Worm (Caenorhabditis elegans) whole organism, L1 larva: ENCODE results near the gene F49F1.2.

Source experiments
- C16A3.4 ChIP-seq: fragments of 150-350 bp; optimal IDR thresholded peaks from 2 replicates; lab custom pipeline; 2014; ENCODE audit warnings: missing biosample characterization, missing genetic modification characterization
- C34B4.2 ChIP-seq: sonication (generic microtip); optimal IDR thresholded peaks from 2 replicates; lab custom pipeline; 2017; ENCODE audit warnings: mild to moderate bottlenecking, missing genetic modification characterization, missing compliant biosample characterization
- F16B12.6 ChIP-seq: fragments of 150-350 bp; optimal IDR thresholded peaks from 2 replicates; lab custom pipeline; 2014; ENCODE audit warnings: missing biosample characterization, missing genetic modification characterization
- aha-1 ChIP-seq: fragments of 150-350 bp; optimal IDR thresholded peaks from 2 replicates; lab custom pipeline; 2014; ENCODE audit warnings: missing biosample characterization, missing genetic modification characterization
- ama-1 ChIP-seq: fragments of 150-350 bp; optimal IDR thresholded peaks from 2 replicates; lab custom pipeline; 2014
- ceh-63 ChIP-seq: fragments of 200-800 bp; sonication (Bioruptor generic); optimal IDR thresholded peaks from 2 replicates; lab custom pipeline; 2018; ENCODE audit warnings: mild to moderate bottlenecking, missing genetic modification characterization, missing compliant biosample characterization
- ceh-8 ChIP-seq: fragments of 200-800 bp; sonication (Bioruptor generic); optimal IDR thresholded peaks from 2 replicates; lab custom pipeline; 2018; ENCODE audit warnings: mild to moderate bottlenecking, missing genetic modification characterization, moderate library complexity, missing compliant biosample characterization
- ceh-90 ChIP-seq: sonication (generic microtip); optimal IDR thresholded peaks from 2 replicates; lab custom pipeline; 2016; ENCODE audit warnings: missing genetic modification characterization, missing compliant biosample characterization
- dsc-1 ChIP-seq: sonication (generic microtip); optimal IDR thresholded peaks from 2 replicates; lab custom pipeline; 2016; ENCODE audit warnings: mild to moderate bottlenecking, missing genetic modification characterization, missing compliant biosample characterization
- efl-1 ChIP-seq, 4 experiments: fragments of 150-350 bp; optimal IDR thresholded peaks in 3 of 4; peaks in 1 of 4; 1 replicate in 1 of 4; 2 replicates in 3 of 4; lab custom pipeline; 2014; ENCODE audit warnings: missing biosample characterization in 2 of 4, missing genetic modification characterization in 2 of 4, missing genetic modification reagents in 2 of 4
- efl-3 ChIP-seq: fragments of 200-800 bp; sonication (Bioruptor generic); optimal IDR thresholded peaks from 2 replicates; lab custom pipeline; 2018; ENCODE audit warnings: mild to moderate bottlenecking, missing genetic modification characterization, missing compliant biosample characterization
- egl-13 ChIP-seq: sonication (generic microtip); optimal IDR thresholded peaks from 2 replicates; lab custom pipeline; 2016; ENCODE audit warnings: missing genotype, missing genetic modification reagents, missing genetic modification characterization, missing compliant biosample characterization
- egl-27 ChIP-seq, 2 experiments: fragments of 150-350 bp in 1 of 2; sonication (generic microtip); optimal IDR thresholded peaks; 3 replicates each; lab custom pipeline; 2017 to 2018; ENCODE audit warnings: missing biosample characterization in 2 of 2, missing genetic modification characterization in 2 of 2, missing genetic modification reagents in 2 of 2
- ets-5 ChIP-seq: fragments of 200-800 bp; sonication (Bioruptor generic); IDR thresholded peaks from 2 replicates; pipeline ENCODE4 v1.3.6; 2022; ENCODE audit warnings: missing genetic modification characterization, missing compliant biosample characterization
- fkh-4 ChIP-seq: sonication (generic microtip); optimal IDR thresholded peaks from 2 replicates; lab custom pipeline; 2016; ENCODE audit warnings: missing compliant biosample characterization, missing genetic modification characterization, borderline replicate concordance
- fos-1 ChIP-seq: fragments of 150-350 bp; optimal IDR thresholded peaks from 2 replicates; lab custom pipeline; 2014; ENCODE audit warnings: missing biosample characterization, missing genetic modification characterization
- grh-1 ChIP-seq: fragments of 200-800 bp; sonication (Bioruptor generic); IDR thresholded peaks from 2 replicates; pipeline ENCODE4 v1.3.6; 2022; ENCODE audit warnings: missing genetic modification reagents, missing genetic modification characterization, missing compliant biosample characterization
- jun-1 ChIP-seq: fragments of 150-350 bp; optimal IDR thresholded peaks from 2 replicates; lab custom pipeline; 2014; ENCODE audit warnings: missing biosample characterization, missing genetic modification reagents, missing genetic modification characterization
- lin-14 ChIP-seq: fragments of 200-800 bp; sonication (Bioruptor generic); optimal IDR thresholded peaks from 2 replicates; lab custom pipeline; 2018; ENCODE audit warnings: mild to moderate bottlenecking, missing genetic modification characterization, moderate library complexity, missing compliant biosample characterization
- lin-35 ChIP-seq, 2 experiments: fragments of 150-350 bp; optimal IDR thresholded peaks; 2 replicates each; lab custom pipeline; 2014; ENCODE audit warnings: missing biosample characterization in 2 of 2, missing genetic modification characterization in 2 of 2, missing genetic modification reagents in 2 of 2
- lin-39 ChIP-seq: fragments of 150-350 bp; optimal IDR thresholded peaks from 2 replicates; lab custom pipeline; 2014; ENCODE audit warnings: missing biosample characterization, missing genetic modification reagents, missing genetic modification characterization
- mab-9 ChIP-seq: fragments of 200-800 bp; sonication (Bioruptor generic); IDR thresholded peaks from 2 replicates; pipeline ENCODE4 v1.3.6; 2022; ENCODE audit warnings: missing genetic modification reagents, missing genetic modification characterization, missing compliant biosample characterization
- mep-1 ChIP-seq: fragments of 150-350 bp; optimal IDR thresholded peaks from 2 replicates; lab custom pipeline; 2014; ENCODE audit warnings: missing biosample characterization, missing genetic modification characterization
- nhr-11 ChIP-seq: fragments of 150-350 bp; optimal IDR thresholded peaks from 2 replicates; lab custom pipeline; 2014; ENCODE audit warnings: missing biosample characterization, missing genetic modification characterization
- nhr-12 ChIP-seq: sonication (generic microtip); optimal IDR thresholded peaks from 2 replicates; lab custom pipeline; 2017; ENCODE audit warnings: missing biosample characterization, missing genetic modification characterization
- nhr-20 ChIP-seq: sonication (generic microtip); optimal IDR thresholded peaks from 2 replicates; lab custom pipeline; 2016; ENCODE audit warnings: mild to moderate bottlenecking, missing genetic modification characterization, missing compliant biosample characterization
- nhr-237 ChIP-seq: fragments of 150-350 bp; optimal IDR thresholded peaks from 2 replicates; lab custom pipeline; 2014; ENCODE audit warnings: missing biosample characterization, missing genetic modification characterization
- nhr-47 ChIP-seq: sonication (generic microtip); optimal IDR thresholded peaks from 2 replicates; lab custom pipeline; 2016; ENCODE audit warnings: mild to moderate bottlenecking, missing genetic modification characterization, moderate library complexity, missing compliant biosample characterization
- nhr-71 ChIP-seq: sonication (generic microtip); optimal IDR thresholded peaks from 2 replicates; lab custom pipeline; 2016; ENCODE audit warnings: mild to moderate bottlenecking, missing genetic modification characterization, moderate library complexity, missing compliant biosample characterization
- nhr-84 ChIP-seq: sonication (generic microtip); optimal IDR thresholded peaks from 2 replicates; lab custom pipeline; 2017; ENCODE audit warnings: missing biosample characterization, missing genetic modification characterization
- nhr-85 ChIP-seq: sonication (generic microtip); peaks from one replicate; lab custom pipeline; 2016; ENCODE audit warnings: missing genetic modification characterization, inconsistent platforms, missing compliant biosample characterization
- pag-3 ChIP-seq: sonication (generic microtip); optimal IDR thresholded peaks from 2 replicates; lab custom pipeline; 2017; ENCODE audit warnings: missing genetic modification characterization, mild to moderate bottlenecking, missing compliant biosample characterization, antibody characterized with exemption, borderline replicate concordance; ENCODE audit not compliant: insufficient read depth
- rnt-1 ChIP-seq: sonication (generic microtip); optimal IDR thresholded peaks from 2 replicates; lab custom pipeline; 2016; ENCODE audit warnings: mild to moderate bottlenecking, missing genetic modification characterization, moderate library complexity, missing compliant biosample characterization
- snpc-4 ChIP-seq: fragments of 150-350 bp; optimal IDR thresholded peaks from 2 replicates; lab custom pipeline; 2014; ENCODE audit warnings: missing biosample characterization, missing genetic modification characterization
- snu-23 ChIP-seq: sonication (generic microtip); optimal IDR thresholded peaks from 2 replicates; lab custom pipeline; 2016; ENCODE audit warnings: missing genetic modification characterization, missing compliant biosample characterization
- sox-4 ChIP-seq: sonication (generic microtip); optimal IDR thresholded peaks from 2 replicates; lab custom pipeline; 2016; ENCODE audit warnings: missing genetic modification characterization, missing compliant biosample characterization
- swsn-7 ChIP-seq: sonication (generic microtip); optimal IDR thresholded peaks from 2 replicates; lab custom pipeline; 2016; ENCODE audit warnings: missing genetic modification characterization, missing compliant biosample characterization
- tbx-2 ChIP-seq: sonication (generic microtip); optimal IDR thresholded peaks from 2 replicates; lab custom pipeline; 2016; ENCODE audit warnings: missing genetic modification characterization, missing compliant biosample characterization
- unc-30 ChIP-seq: sonication (generic microtip); optimal IDR thresholded peaks from 2 replicates; lab custom pipeline; 2017; ENCODE audit warnings: missing biosample characterization, missing genetic modification characterization
- unc-62 ChIP-seq: fragments of 150-350 bp; optimal IDR thresholded peaks from 2 replicates; lab custom pipeline; 2014; ENCODE audit warnings: missing biosample characterization, missing genetic modification reagents, missing genetic modification characterization
- unc-86 ChIP-seq: sonication (generic microtip); optimal IDR thresholded peaks from 2 replicates; lab custom pipeline; 2016; ENCODE audit warnings: missing genetic modification characterization, missing compliant biosample characterization
- unc-98 ChIP-seq: fragments of 200-800 bp; sonication (Bioruptor generic); IDR thresholded peaks from 2 replicates; pipeline ENCODE4 v1.3.6; 2022; ENCODE audit warnings: missing genetic modification characterization, missing compliant biosample characterization
- vab-15 ChIP-seq: sonication (generic microtip); optimal IDR thresholded peaks from 2 replicates; lab custom pipeline; 2017; ENCODE audit warnings: missing genotype, mild to moderate bottlenecking, missing genetic modification characterization, missing compliant biosample characterization
- zip-4 ChIP-seq: fragments of 200-800 bp; sonication (Bioruptor generic); optimal IDR thresholded peaks from 2 replicates; lab custom pipeline; 2018; ENCODE audit warnings: mild to moderate bottlenecking, missing genetic modification characterization, moderate library complexity, missing compliant biosample characterization

F49F1.2 gene

DNA sequence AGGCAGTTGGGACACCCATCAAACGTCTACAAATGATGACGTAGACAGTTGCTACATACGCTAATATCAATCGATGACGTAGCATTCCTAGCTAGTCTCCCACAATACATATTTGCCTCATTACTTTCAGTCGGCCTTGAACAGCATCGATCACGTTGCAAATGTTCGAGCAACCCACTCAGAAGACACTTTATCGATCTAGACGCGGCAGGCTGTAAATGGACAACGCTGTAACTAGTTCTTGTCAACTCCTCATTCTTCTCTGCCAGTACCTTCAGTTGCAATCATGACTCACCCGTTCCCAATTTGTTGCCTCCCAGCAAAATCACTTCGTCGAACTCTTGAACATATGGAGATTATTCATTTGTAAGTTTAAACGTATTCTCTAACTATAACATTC, 43.7 kb upstream of the F49F1.2 start, which contains the start of gene pqn-75:
Gene pqn-75, plus strand, starts transcription at position 301 of the 400 bp plus-strand sequence.
- no peak for TF ChIP-seq zip-4 (GFP tag; lab: Kevin White, UChicago)
- no peak for TF ChIP-seq unc-30 (tag; lab: Kevin White, UChicago)
- no peak for TF ChIP-seq lin-39
- no peak for TF ChIP-seq F16B12.6 (tag; lab: Kevin White, UChicago)
- no peak for TF ChIP-seq grh-1 (GFP tag; lab: Robert Waterston, UW)
- TF ChIP-seq nhr-47 (tag; lab: Kevin White, UChicago) = no peak
- TF ChIP-seq lin-14 (GFP tag; lab: Kevin White, UChicago) = no peak
- no peak for TF ChIP-seq sox-4 (tag; lab: Kevin White, UChicago)
- no peak for TF ChIP-seq nhr-11 (tag; lab: Kevin White, UChicago)
- no peak for TF ChIP-seq egl-13 (tag; lab: Kevin White, UChicago)
- no peak for TF ChIP-seq jun-1 (tag; lab: Kevin White, UChicago)
- TF ChIP-seq mep-1 (tag; lab: Kevin White, UChicago) = no peak
- no peak for TF ChIP-seq mab-9 (GFP tag; lab: Robert Waterston, UW)
- no peak for TF ChIP-seq pag-3 (tag; lab: Kevin White, UChicago)
- TF ChIP-seq unc-62 = no peak
- TF ChIP-seq ceh-90 (tag; lab: Kevin White, UChicago) = no peak
- no peak for TF ChIP-seq vab-15 (tag; lab: Kevin White, UChicago)
- TF ChIP-seq ama-1 (lab: Kevin White, UChicago) = no peak

DNA sequence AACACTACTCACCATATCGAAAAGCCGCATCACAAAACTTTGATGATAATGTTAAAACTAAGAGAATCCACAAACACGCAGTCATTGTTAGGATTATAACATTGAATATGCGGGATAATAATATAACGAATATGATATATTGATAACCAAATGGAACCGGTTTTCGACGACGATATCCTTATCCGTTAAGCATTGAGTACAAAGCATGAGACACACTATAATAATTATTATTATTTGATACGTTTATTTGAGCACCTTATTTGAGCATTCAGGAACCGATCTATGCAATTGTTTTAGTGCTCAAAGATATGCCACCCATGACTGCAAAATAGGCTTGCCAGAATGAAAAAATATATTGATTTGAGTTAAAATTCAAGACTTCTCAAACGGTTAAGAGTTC, 41.1 kb upstream of the F49F1.2 start, which contains the start of gene W03D2.9:
Gene W03D2.9, minus strand, starts transcription at position 101 of the 400 bp plus-strand sequence.
- TF ChIP-seq ama-1 (lab: Kevin White, UChicago) (no peak), nhr-237 (tag; lab: Kevin White, UChicago) (no peak), fkh-4 (tag; lab: Kevin White, UChicago) (no peak), tbx-2 (tag; lab: Kevin White, UChicago) (no peak), egl-27 (tag; optimal IDR thresholded peaks at IDR 0.05; lab: Kevin White, UChicago) (no peak), nhr-71 (tag; lab: Kevin White, UChicago) (no peak), lin-35 (GFP tag; optimal IDR thresholded peaks at IDR 0.05; lab: Kevin White, UChicago) (no peak), pag-3 (tag; lab: Kevin White, UChicago) (no peak)

DNA sequence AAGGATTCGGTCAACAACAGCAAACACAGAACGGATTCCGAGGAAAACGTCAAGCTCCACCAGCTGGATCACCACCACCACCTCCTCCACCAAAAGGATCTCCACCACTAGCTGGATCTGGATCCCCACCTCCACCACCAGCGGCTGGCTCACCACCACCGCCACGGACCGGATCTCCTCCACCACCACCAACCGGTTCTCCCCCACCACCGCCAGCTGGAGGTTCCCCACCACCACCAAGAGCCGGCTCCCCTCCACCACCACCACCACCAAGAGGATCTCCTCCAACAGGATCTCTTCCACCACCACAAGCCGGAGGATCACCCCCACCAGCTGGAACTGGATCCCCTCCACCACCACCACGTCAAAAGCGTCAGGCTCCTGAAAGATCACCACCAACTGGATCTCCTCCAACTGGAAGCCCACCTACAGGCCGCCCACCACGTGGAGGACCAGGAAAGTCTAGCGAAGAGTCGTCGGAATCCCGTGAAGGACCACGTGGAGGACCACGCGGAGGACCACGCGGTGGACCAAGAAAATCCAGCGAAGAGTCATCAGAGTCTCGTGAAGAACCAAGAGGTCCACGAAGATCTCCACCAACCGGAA, 39.0 kb upstream of the F49F1.2 start:
- TF ChIP-seq ets-5 (no peak), unc-86 (no peak), nhr-85 (tag; lab: Kevin White, UChicago) (no peak), efl-1 (optimal IDR thresholded peaks at IDR 0.05; lab: Kevin White, UChicago) (no peak), efl-1 (GFP tag; optimal IDR thresholded peaks at IDR 0.05 in 1 of 2; lab: Kevin White, UChicago) (peak in 1 of 2 experiments; percentile 15), ceh-8 (peak; percentile 44)
- TF ChIP-seq, all 84 proteins: peak for 2

DNA sequence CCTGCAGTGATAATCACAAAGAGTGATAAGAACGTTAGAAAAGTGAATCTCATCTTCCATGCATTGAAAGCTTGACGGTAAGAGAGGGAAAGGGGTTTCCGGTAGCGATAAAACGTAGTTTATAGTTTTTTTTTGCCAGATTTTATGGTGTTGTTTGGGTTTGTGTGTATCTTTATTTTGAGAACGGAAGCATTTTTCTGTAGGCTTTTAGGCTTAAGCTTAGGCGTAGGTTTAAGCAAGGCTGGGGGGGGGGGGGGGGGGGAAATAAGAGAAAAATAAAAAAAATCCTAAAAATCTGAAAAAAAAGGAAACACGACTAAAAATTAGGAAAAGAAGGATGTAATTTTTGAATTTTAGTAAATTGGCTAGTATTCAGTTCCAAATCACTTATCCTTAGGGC, 36.8 kb upstream of the F49F1.2 start, which contains the start of gene C35B1.8:
Gene C35B1.8, minus strand, starts transcription at position 101 of the 400 bp plus-strand sequence.
- no peak for TF ChIP-seq fkh-4 (tag; lab: Kevin White, UChicago)
- TF ChIP-seq nhr-20 (tag; lab: Kevin White, UChicago) = no peak
- no peak for TF ChIP-seq nhr-12 (tag; lab: Kevin White, UChicago)
- no peak for TF ChIP-seq ets-5
- no peak for TF ChIP-seq rnt-1 (tag; lab: Kevin White, UChicago)

DNA sequence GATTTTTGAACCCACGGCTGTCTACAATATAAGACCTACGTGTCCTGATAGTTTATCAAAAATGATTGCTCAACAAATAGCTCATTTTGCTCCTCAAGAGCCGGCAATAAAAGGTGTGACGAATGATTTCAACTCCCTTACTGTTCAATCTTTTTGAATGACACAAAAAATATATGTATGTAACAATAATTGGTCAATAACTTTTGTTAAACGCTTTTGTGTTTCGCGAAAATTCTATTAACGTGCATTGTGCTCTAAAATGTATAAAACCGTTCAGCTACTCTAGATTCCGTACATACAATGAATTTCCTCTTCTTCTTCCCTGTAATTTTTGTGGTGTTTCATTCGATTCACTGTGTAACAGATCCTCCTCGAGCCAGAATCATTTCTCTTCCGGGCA, 36.2 kb upstream of the F49F1.2 start, which contains the start of gene C35B1.4:
Gene C35B1.4, plus strand, starts transcription at position 301 of the 400 bp plus-strand sequence.
- no peak for TF ChIP-seq ceh-63 (GFP tag; lab: Kevin White, UChicago)
- TF ChIP-seq nhr-85 (tag; lab: Kevin White, UChicago) = no peak
- TF ChIP-seq vab-15 (tag; lab: Kevin White, UChicago) = no peak
- no peak for TF ChIP-seq snpc-4 (tag; lab: Kevin White, UChicago)
- no peak for TF ChIP-seq nhr-20 (tag; lab: Kevin White, UChicago)
- no peak for TF ChIP-seq efl-3 (GFP tag; lab: Kevin White, UChicago)
- no peak for TF ChIP-seq nhr-12 (tag; lab: Kevin White, UChicago)
- TF ChIP-seq ets-5 = no peak
- TF ChIP-seq C16A3.4 = no peak
- TF ChIP-seq swsn-7 (tag; lab: Kevin White, UChicago) = no peak
- no peak for TF ChIP-seq nhr-84
- no peak for TF ChIP-seq snu-23 (GFP tag; lab: Kevin White, UChicago)
- no peak for TF ChIP-seq C34B4.2 (tag; lab: Kevin White, UChicago)
- no peak for TF ChIP-seq aha-1 (tag; lab: Kevin White, UChicago)
- no peak for TF ChIP-seq unc-98 (GFP tag; lab: Robert Waterston, UW)
- TF ChIP-seq lin-14 (GFP tag; lab: Kevin White, UChicago) = no peak
- TF ChIP-seq fos-1 (tag; lab: Kevin White, UChicago) = no peak
- no peak for TF ChIP-seq dsc-1 (tag; lab: Kevin White, UChicago)
